Worm (Caenorhabditis elegans) whole organism, L3 larva: ENCODE results near the gene zer-1.
A peak's percentile ranks its signal among the peaks of the same experiment; 100 is the strongest.

Source experiments
- R02D3.7 ChIP-seq: fragments of 150-350 bp; optimal IDR thresholded peaks from 2 replicates; lab custom pipeline; 2014; ENCODE audit warnings: missing biosample characterization, missing genetic modification characterization
- aly-2 ChIP-seq: fragments of 150-350 bp; optimal IDR thresholded peaks from 2 replicates; lab custom pipeline; 2014; ENCODE audit warnings: missing biosample characterization, missing genetic modification characterization
- ama-1 ChIP-seq: fragments of 150-350 bp; optimal IDR thresholded peaks from 2 replicates; lab custom pipeline; 2018
- ceh-28 ChIP-seq: fragments of 150-350 bp; optimal IDR thresholded peaks from 2 replicates; lab custom pipeline; 2014; ENCODE audit warnings: missing biosample characterization, missing genetic modification reagents, missing genetic modification characterization
- ceh-82 ChIP-seq: fragments of 150-350 bp; optimal IDR thresholded peaks from 2 replicates; lab custom pipeline; 2014; ENCODE audit warnings: missing biosample characterization, missing genetic modification characterization
- ceh-9 ChIP-seq: sonication (generic microtip); optimal IDR thresholded peaks from 2 replicates; lab custom pipeline; 2018; ENCODE audit warnings: missing biosample characterization, missing genetic modification characterization
- daf-12 ChIP-seq: fragments of 150-350 bp; optimal IDR thresholded peaks from 2 replicates; lab custom pipeline; 2014; ENCODE audit warnings: missing biosample characterization, missing genetic modification reagents, missing genetic modification characterization
- elt-1 ChIP-seq: fragments of 150-350 bp; optimal IDR thresholded peaks from 2 replicates; lab custom pipeline; 2014; ENCODE audit warnings: missing biosample characterization, missing genetic modification characterization
- elt-2 ChIP-seq: sonication (generic microtip); optimal IDR thresholded peaks from 2 replicates; lab custom pipeline; 2016; ENCODE audit warnings: missing genetic modification reagents, mild to moderate bottlenecking, missing genetic modification characterization, missing compliant biosample characterization
- elt-3 ChIP-seq, 3 experiments: fragments of 150-350 bp in 1 of 3; sonication (generic microtip) in 2 of 3; optimal IDR thresholded peaks; 2 replicates in 2 of 3; 4 replicates in 1 of 3; lab custom pipeline; 2014 to 2017; ENCODE audit warnings: missing biosample characterization in 3 of 3, missing genetic modification characterization in 3 of 3
- eor-1 ChIP-seq, 2 experiments: fragments of 150-350 bp; optimal IDR thresholded peaks; 2 replicates each; lab custom pipeline; 2014 to 2018; ENCODE audit warnings: missing biosample characterization in 2 of 2, missing genetic modification characterization in 2 of 2
- fkh-2 ChIP-seq: fragments of 150-350 bp; optimal IDR thresholded peaks from 2 replicates; lab custom pipeline; 2014; ENCODE audit warnings: missing biosample characterization, missing genetic modification reagents, missing genetic modification characterization
- hmg-11 ChIP-seq: sonication (generic microtip); optimal IDR thresholded peaks from 2 replicates; lab custom pipeline; 2016; ENCODE audit warnings: missing genetic modification characterization, missing compliant biosample characterization
- jun-1 ChIP-seq: fragments of 150-350 bp; optimal IDR thresholded peaks from 2 replicates; lab custom pipeline; 2014; ENCODE audit warnings: missing biosample characterization, missing genetic modification reagents, missing genetic modification characterization
- lin-15B ChIP-seq: fragments of 150-350 bp; optimal IDR thresholded peaks from 2 replicates; lab custom pipeline; 2014; ENCODE audit warnings: missing biosample characterization, missing genetic modification characterization
- lsy-12 ChIP-seq: sonication (generic microtip); optimal IDR thresholded peaks from 2 replicates; lab custom pipeline; 2016; ENCODE audit warnings: mild to moderate bottlenecking, missing genetic modification characterization, missing compliant biosample characterization
- mdl-1 ChIP-seq: fragments of 150-350 bp; optimal IDR thresholded peaks from 2 replicates; lab custom pipeline; 2014; ENCODE audit warnings: missing biosample characterization, missing genetic modification characterization
- nfya-1 ChIP-seq: sonication (generic microtip); optimal IDR thresholded peaks from 2 replicates; lab custom pipeline; 2017; ENCODE audit warnings: missing genetic modification characterization, mild to moderate bottlenecking, missing compliant biosample characterization, antibody characterized with exemption, moderate library complexity; ENCODE audit not compliant: insufficient read depth
- nhr-23 ChIP-seq: fragments of 150-350 bp; optimal IDR thresholded peaks from 2 replicates; lab custom pipeline; 2014; ENCODE audit warnings: missing biosample characterization, missing genetic modification reagents, missing genetic modification characterization
- nhr-237 ChIP-seq: fragments of 150-350 bp; optimal IDR thresholded peaks from 2 replicates; lab custom pipeline; 2014; ENCODE audit warnings: missing biosample characterization, missing genetic modification characterization
- nhr-25 ChIP-seq: sonication (generic microtip); optimal IDR thresholded peaks from 2 replicates; lab custom pipeline; 2017; ENCODE audit warnings: missing biosample characterization, missing genetic modification characterization
- nhr-28 ChIP-seq: fragments of 150-350 bp; optimal IDR thresholded peaks from 2 replicates; lab custom pipeline; 2014; ENCODE audit warnings: missing biosample characterization, missing genetic modification characterization
- nhr-43 ChIP-seq: sonication (generic microtip); optimal IDR thresholded peaks from 2 replicates; lab custom pipeline; 2016; ENCODE audit warnings: mild to moderate bottlenecking, missing genetic modification characterization, missing compliant biosample characterization; ENCODE audit not compliant: poor library complexity, severe bottlenecking
- nhr-76 ChIP-seq: fragments of 150-350 bp; sonication (generic microtip); optimal IDR thresholded peaks from 5 replicates; lab custom pipeline; 2014; ENCODE audit warnings: missing biosample characterization, missing genetic modification characterization
- pha-4 ChIP-seq: fragments of 150-350 bp; optimal IDR thresholded peaks from 2 replicates; lab custom pipeline; 2014; ENCODE audit warnings: missing biosample characterization, missing genetic modification reagents, missing genetic modification characterization
- pqm-1 ChIP-seq: fragments of 150-350 bp; optimal IDR thresholded peaks from 2 replicates; lab custom pipeline; 2017; ENCODE audit warnings: missing biosample characterization, missing genetic modification characterization, inconsistent platforms
- sea-2 ChIP-seq: fragments of 150-350 bp; sonication (generic microtip); optimal IDR thresholded peaks from 4 replicates; lab custom pipeline; 2014; ENCODE audit warnings: missing biosample characterization, missing genetic modification reagents, missing genetic modification characterization
- skn-1 ChIP-seq: fragments of 150-350 bp; optimal IDR thresholded peaks from 2 replicates; lab custom pipeline; 2014; ENCODE audit warnings: missing biosample characterization, missing genetic modification characterization
- unc-39 ChIP-seq: sonication (generic microtip); optimal IDR thresholded peaks from 4 replicates; lab custom pipeline; 2017; ENCODE audit warnings: missing biosample characterization, missing genetic modification characterization
- zag-1 ChIP-seq: fragments of 150-350 bp; optimal IDR thresholded peaks from 2 replicates; lab custom pipeline; 2014; ENCODE audit warnings: missing biosample characterization, missing genetic modification characterization
- ztf-4 ChIP-seq: fragments of 150-350 bp; optimal IDR thresholded peaks from 2 replicates; lab custom pipeline; 2014; ENCODE audit warnings: missing biosample characterization, missing genetic modification characterization

Gene zer-1

DNA sequence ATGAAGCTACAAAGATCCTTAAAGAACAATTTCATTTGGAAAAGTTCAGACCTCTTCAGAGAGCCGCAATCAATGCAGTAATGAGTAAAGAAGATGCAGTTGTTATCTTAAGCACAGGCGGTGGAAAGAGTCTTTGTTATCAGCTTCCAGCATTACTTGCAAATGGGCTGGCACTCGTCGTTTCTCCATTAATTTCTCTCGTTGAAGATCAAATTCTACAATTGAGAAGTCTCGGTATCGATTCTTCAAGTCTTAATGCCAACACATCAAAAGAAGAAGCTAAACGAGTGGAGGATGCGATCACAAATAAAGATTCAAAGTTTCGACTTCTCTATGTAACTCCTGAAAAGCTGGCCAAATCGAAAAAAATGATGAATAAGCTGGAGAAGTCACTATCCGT, 29.7 kb downstream of the zer-1 start:
- TF ChIP-seq jun-1 (no peak), sea-2 (no peak), nhr-28 (tag; lab: Kevin White, UChicago) (no peak), elt-2 (tag; lab: Kevin White, UChicago) (no peak), mdl-1 (tag; lab: Kevin White, UChicago) (no peak), ceh-82 (tag; lab: Kevin White, UChicago) (no peak), lin-15B (tag; lab: Kevin White, UChicago) (no peak), eor-1 (tag; optimal IDR thresholded peaks at IDR 0.05; lab: Kevin White, UChicago) (no peak), ztf-4 (tag; lab: Kevin White, UChicago) (no peak)

DNA sequence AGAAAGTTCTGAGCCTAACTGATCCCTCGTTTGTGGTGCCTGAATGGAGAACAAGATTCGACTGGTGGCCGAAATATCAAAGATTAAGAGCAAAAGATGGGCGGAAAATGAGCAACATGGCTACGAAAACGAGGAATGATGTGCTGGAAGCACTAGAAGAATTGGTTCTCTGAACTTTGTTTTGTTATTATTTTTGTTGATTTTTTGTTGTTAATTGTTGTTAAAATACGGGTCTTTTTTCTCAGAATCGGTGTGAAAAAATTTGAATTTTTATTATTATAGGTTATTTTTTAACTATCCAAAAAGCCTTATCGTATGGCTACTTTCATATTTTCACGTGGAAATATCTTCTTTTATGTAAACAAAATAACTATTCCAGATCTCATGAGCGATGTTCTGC, 30.3 kb downstream of the zer-1 start, which contains the start of gene K02F3.12:
TSS of gene K02F3.12 (plus strand) at position 301 of the 400 bp plus-strand sequence.
- TF ChIP-seq skn-1 (tag; lab: Kevin White, UChicago) = no peak

DNA sequence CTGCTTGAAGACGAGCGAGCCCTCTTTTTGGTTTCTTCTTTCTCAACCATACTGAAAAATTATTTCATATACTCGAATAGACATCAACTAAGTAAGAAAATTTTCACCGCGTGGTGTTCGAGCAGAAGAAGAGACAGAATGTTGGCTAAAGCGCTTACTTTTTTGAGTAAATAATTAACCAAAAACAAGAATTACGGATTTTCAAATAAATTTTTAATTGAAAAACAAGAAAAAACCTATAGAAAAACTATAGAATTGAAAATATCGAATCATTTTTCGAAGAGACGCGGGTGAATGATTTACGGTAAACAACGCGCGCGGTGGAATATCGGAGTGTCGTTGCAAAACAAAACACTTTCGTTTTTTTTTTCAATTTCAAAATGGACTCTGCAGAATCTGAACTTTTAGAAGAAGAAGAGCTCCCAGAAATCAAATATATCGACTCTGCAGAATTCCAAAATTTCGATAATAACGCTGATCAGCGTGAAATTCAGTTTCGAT, 32.7 kb downstream of the zer-1 start, which contains the start of the genes rnp-5 and tag-51:
TSS of gene rnp-5 (minus strand) at position 51 of the 501 bp plus-strand sequence.
TSS of gene tag-51 (plus strand) at position 363 of the 501 bp plus-strand sequence.
- TF ChIP-seq lin-15B (tag; lab: Kevin White, UChicago) (peak; percentile 21), R02D3.7 (tag; lab: Kevin White, UChicago) (peak; percentile 51), mdl-1 (tag; lab: Kevin White, UChicago) (no peak), pha-4 (tag; lab: Kevin White, UChicago) (peak; percentile 53)

DNA sequence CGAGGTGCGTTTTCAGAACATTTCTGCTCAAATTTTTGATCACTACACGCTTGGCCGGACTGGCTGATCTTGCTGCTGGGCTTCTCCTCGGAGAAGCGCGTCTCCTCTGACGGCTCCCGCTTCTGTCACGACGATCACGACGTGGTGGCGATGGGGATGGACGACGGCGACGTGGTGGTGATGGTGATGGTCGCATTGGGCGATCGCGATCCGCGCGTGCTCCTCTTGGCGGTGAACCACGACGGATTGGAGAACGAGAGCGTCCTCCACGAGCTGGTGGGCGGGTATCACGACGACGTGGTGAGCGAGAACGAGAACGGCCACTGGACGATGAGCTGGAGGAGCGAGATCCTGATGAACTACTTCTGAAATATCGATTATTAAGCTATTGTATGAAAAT, 33.2 kb downstream of the zer-1 start:
- TF ChIP-seq ama-1 (no peak), daf-12 (no peak), sea-2 (no peak), R02D3.7 (tag; lab: Kevin White, UChicago) (no peak), nhr-28 (tag; lab: Kevin White, UChicago) (no peak), zag-1 (tag; lab: Kevin White, UChicago) (no peak), nhr-76 (tag; lab: Kevin White, UChicago) (no peak), elt-3 (tag; optimal IDR thresholded peaks at IDR 0.05; lab: Kevin White, UChicago) (no peak)

DNA sequence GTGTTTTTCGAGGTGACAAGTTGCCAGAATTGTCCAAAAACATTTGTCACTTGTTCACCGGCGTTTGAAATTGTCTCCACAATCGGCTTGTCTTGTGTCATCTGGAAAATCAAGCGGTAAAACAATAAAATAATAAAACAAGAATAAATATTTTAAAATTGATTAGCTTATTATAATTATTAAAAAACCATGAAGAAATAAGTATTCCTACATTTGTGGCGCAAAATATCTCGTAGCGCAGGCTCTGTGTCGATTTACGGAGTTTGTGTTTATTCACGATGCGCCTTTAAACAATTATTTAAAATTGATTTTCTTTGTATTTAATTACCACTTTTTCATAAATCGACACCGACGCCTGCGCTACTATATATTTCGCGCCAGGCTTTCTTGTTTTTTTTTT, 34.3 kb downstream of the zer-1 start, which contains the start of gene moma-1:
TSS of gene moma-1 (minus strand) at position 101 of the 400 bp plus-strand sequence.
- TF ChIP-seq nhr-76 (tag; lab: Kevin White, UChicago) (no peak), nhr-43 (tag; lab: Kevin White, UChicago) (no peak)

DNA sequence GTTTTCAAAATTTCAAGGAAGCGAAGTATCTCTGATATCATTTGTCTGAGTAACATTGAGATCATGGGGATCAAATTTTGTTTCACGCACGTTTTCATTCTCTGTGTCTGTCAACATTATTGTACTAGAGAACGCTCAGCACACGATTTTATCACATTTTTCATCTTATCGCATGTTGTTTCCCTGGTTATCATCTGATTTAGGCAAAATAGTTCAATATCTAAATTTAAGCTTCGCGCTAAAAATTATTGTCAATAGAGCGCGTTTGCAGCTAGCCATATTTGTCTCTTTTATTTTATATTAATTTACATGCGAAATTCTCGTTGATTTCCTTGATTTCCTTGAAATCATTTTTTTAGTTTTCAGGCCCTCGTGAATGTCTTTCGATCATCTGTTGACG, 41.1 kb downstream of the zer-1 start, which contains the start of gene K02F3.2:
TSS of gene K02F3.2 (plus strand) at position 357 of the 400 bp plus-strand sequence.
- TF ChIP-seq elt-2 (tag; lab: Kevin White, UChicago) = peak; percentile 71
- TF ChIP-seq nhr-76 (tag; lab: Kevin White, UChicago) = no peak
- TF ChIP-seq hmg-11 = peak; percentile 12
- no peak for TF ChIP-seq skn-1 (tag; lab: Kevin White, UChicago)
- TF ChIP-seq nhr-23 (tag; lab: Kevin White, UChicago) = peak; percentile 65
- TF ChIP-seq ceh-28 (tag; lab: Kevin White, UChicago) = peak; percentile 12
- TF ChIP-seq elt-1 (tag; lab: Kevin White, UChicago) = peak; percentile 53
- TF ChIP-seq ama-1 = peak; percentile 45
- peak; percentile 4 for TF ChIP-seq nhr-25 (tag; lab: Kevin White, UChicago)
- no peak for TF ChIP-seq unc-39 (tag; lab: Kevin White, UChicago)
- TF ChIP-seq fkh-2 (tag; lab: Kevin White, UChicago) = no peak
- TF ChIP-seq pqm-1 (tag; lab: Kevin White, UChicago) = peak; percentile 84
- peak; percentile 86 for TF ChIP-seq pha-4 (tag; lab: Kevin White, UChicago)
- no peak for TF ChIP-seq aly-2 (tag; lab: Kevin White, UChicago)
- peak; percentile 30 for TF ChIP-seq nfya-1
- TF ChIP-seq lin-15B (tag; lab: Kevin White, UChicago) = peak; percentile 28
- TF ChIP-seq ceh-9 (tag; lab: Kevin White, UChicago) = no peak
- peak; percentile 76 for TF ChIP-seq jun-1
- no peak for TF ChIP-seq eor-1 (tag; optimal IDR thresholded peaks at IDR 0.05; lab: Kevin White, UChicago)
- TF ChIP-seq lsy-12 (tag; lab: Kevin White, UChicago) = no peak
- TF ChIP-seq nhr-43 (tag; lab: Kevin White, UChicago) = peak; percentile 80
- TF ChIP-seq nhr-237 = no peak
